Worm (Caenorhabditis elegans): ENCODE results near the gene F53F4.7.

F53F4.7 gene

ce11 chrV:13660115-13660514 is 46.3 kb upstream of the F53F4.7 start:
- no peak for TF ChIP-seq C34B4.2 (tag; optimal IDR thresholded peaks at IDR 0.05)
- TF ChIP-seq nhr-85 (tag): peak; percentile 21

- no peak for TF ChIP-seq unc-86 (tag; optimal IDR thresholded peaks at IDR 0.05)
- TF ChIP-seq fkh-10 (GFP tag; optimal IDR thresholded peaks at IDR 0.05): no peak
- no peak for TF ChIP-seq nhr-47 (tag; optimal IDR thresholded peaks at IDR 0.05)
- TF ChIP-seq mdl-1 (tag; optimal IDR thresholded peaks at IDR 0.05): peak in 1 of 2 experiments; percentile 10
- no peak for TF ChIP-seq nhr-11 (tag; optimal IDR thresholded peaks at IDR 0.05)
- no peak for TF ChIP-seq nhr-76 (tag; optimal IDR thresholded peaks at IDR 0.05)
- TF ChIP-seq tlp-1 (tag; optimal IDR thresholded peaks at IDR 0.05): no peak
- no peak for TF ChIP-seq C04F5.9 (tag; optimal IDR thresholded peaks at IDR 0.05)
- no peak for TF ChIP-seq hlh-17 (GFP tag; optimal IDR thresholded peaks at IDR 0.05; ENCODE audit: borderline replicate concordance)
- peak; percentile 6 for TF ChIP-seq mep-1 (tag; optimal IDR thresholded peaks at IDR 0.05)
- TF ChIP-seq ama-1 (optimal IDR thresholded peaks at IDR 0.05): no peak
- TF ChIP-seq lin-14 (GFP tag; optimal IDR thresholded peaks at IDR 0.05): no peak
- TF ChIP-seq irx-1 (tag; optimal IDR thresholded peaks at IDR 0.05): no peak
- peak in 4 of 6 experiments; percentile 36 to 61 (median 54) for TF ChIP-seq elt-3 (tag; optimal IDR thresholded peaks at IDR 0.05)
- TF ChIP-seq blmp-1 (tag; optimal IDR thresholded peaks at IDR 0.05): peak; percentile 83
- TF ChIP-seq lir-3 (tag; optimal IDR thresholded peaks at IDR 0.05; ENCODE audit: poor library complexity): no peak
- no peak for TF ChIP-seq C16A3.4 (tag; optimal IDR thresholded peaks at IDR 0.05)
- TF ChIP-seq fos-1 (tag; optimal IDR thresholded peaks at IDR 0.05): no peak
- TF ChIP-seq lin-35 (GFP tag; optimal IDR thresholded peaks at IDR 0.05): peak in 1 of 2 experiments; percentile 54
- no peak for TF ChIP-seq nhr-71 (tag; optimal IDR thresholded peaks at IDR 0.05)
- TF ChIP-seq Y116A8C.19 (tag; optimal IDR thresholded peaks at IDR 0.05; ENCODE audit: borderline replicate concordance): no peak
- TF ChIP-seq pqm-1 (tag; optimal IDR thresholded peaks at IDR 0.05): no peak
- TF ChIP-seq nhr-19 (GFP tag; conservative IDR thresholded peaks at IDR 0.05): peak; percentile 15; the same call in 1 of the 2 replicates
- peak in 1 of 2 experiments; percentile 13 for TF ChIP-seq lsy-2 (tag; optimal IDR thresholded peaks at IDR 0.05)
- no peak for TF ChIP-seq lin-13 (GFP tag; optimal IDR thresholded peaks at IDR 0.05)
- peak; percentile 11 for TF ChIP-seq unc-130 (tag; optimal IDR thresholded peaks at IDR 0.05)
- TF ChIP-seq nhr-90 (tag; optimal IDR thresholded peaks at IDR 0.05; ENCODE audit: poor library complexity): peak; percentile 12
- TF ChIP-seq elt-2 (tag; optimal IDR thresholded peaks at IDR 0.05): peak; percentile 42
- TF ChIP-seq pax-3 (tag; optimal IDR thresholded peaks at IDR 0.05): no peak
- peak; percentile 18 for TF ChIP-seq snu-23 (GFP tag; optimal IDR thresholded peaks at IDR 0.05)
Observed at ce11 chrV:13659219-13659618, 45.4 kb upstream of the F53F4.7 start.

ce11 chrV:13658577-13658976 is 44.8 kb upstream of the F53F4.7 start:
- TF ChIP-seq ceh-90 (tag; optimal IDR thresholded peaks at IDR 0.05) (no peak), Y116A8C.19 (tag; optimal IDR thresholded peaks at IDR 0.05; ENCODE audit: borderline replicate concordance) (no peak), unc-86 (tag; optimal IDR thresholded peaks at IDR 0.05) (peak; percentile 38), nhr-28 (tag; optimal IDR thresholded peaks at IDR 0.05) (no peak), sptf-1 (tag; optimal IDR thresholded peaks at IDR 0.05) (no peak), lin-14 (GFP tag; optimal IDR thresholded peaks at IDR 0.05) (peak; percentile 99), egl-13 (tag; optimal IDR thresholded peaks at IDR 0.05) (peak; percentile 52), unc-130 (tag; optimal IDR thresholded peaks at IDR 0.05) (peak; percentile 72), isw-1 (GFP tag; IDR thresholded peaks at IDR 0.05) (peak; percentile 22; the same call in 1 of the 2 replicates), vab-15 (tag; optimal IDR thresholded peaks at IDR 0.05) (no peak), lsy-2 (tag; optimal IDR thresholded peaks at IDR 0.05) (peak; percentile 69 to 72), nhr-76 (tag; optimal IDR thresholded peaks at IDR 0.05) (no peak), lin-13 (GFP tag; optimal IDR thresholded peaks at IDR 0.05) (peak; percentile 74), aha-1 (tag; optimal IDR thresholded peaks at IDR 0.05) (peak; percentile 38), skn-1 (tag; optimal IDR thresholded peaks at IDR 0.05) (peak; percentile 70), dsc-1 (tag; optimal IDR thresholded peaks at IDR 0.05) (peak; percentile 53), ama-1 (optimal IDR thresholded peaks at IDR 0.05) (no peak), C16A3.4 (tag; optimal IDR thresholded peaks at IDR 0.05) (peak; percentile 65), nhr-71 (tag; optimal IDR thresholded peaks at IDR 0.05) (peak; percentile 98), pax-3 (tag; optimal IDR thresholded peaks at IDR 0.05) (peak; percentile 95), ztf-4 (tag; optimal IDR thresholded peaks at IDR 0.05) (peak; percentile 83), tbx-2 (tag; optimal IDR thresholded peaks at IDR 0.05) (peak; percentile 91), lin-15B (tag; optimal IDR thresholded peaks at IDR 0.05) (no peak), dpl-1 (GFP tag; optimal IDR thresholded peaks at IDR 0.05) (peak; percentile 59 to 83 (median 74)), elt-3 (tag; optimal IDR thresholded peaks at IDR 0.05) (peak in 2 of 6 experiments; percentile 92), jun-1 (tag; optimal IDR thresholded peaks at IDR 0.05) (peak; percentile 82), hpl-2 (GFP tag; optimal IDR thresholded peaks at IDR 0.05) (peak; percentile 63), nhr-90 (tag; optimal IDR thresholded peaks at IDR 0.05; ENCODE audit: poor library complexity) (peak; percentile 94), lin-35 (GFP tag; optimal IDR thresholded peaks at IDR 0.05) (peak; percentile 49 to 90), xbp-1 (tag; optimal IDR thresholded peaks at IDR 0.05) (peak; percentile 57), ets-5 (GFP tag; IDR thresholded peaks at IDR 0.05) (no peak)

All from whole organism, L1 larva.